Fruit fly (Drosophila melanogaster) whole organism, embryonic: Measurements from ENCODE around the gene Send1.

ENCODE experiments used
- Antp ChIP-seq: fragments of 200-800 bp; sonication (Bioruptor generic); optimal IDR thresholded peaks from 3 replicates; lab custom pipeline; 2016; ENCODE audit warnings: missing biosample characterization, missing genetic modification characterization
- Atf3 ChIP-seq: fragments of 200-800 bp; sonication (Bioruptor generic); optimal IDR thresholded peaks from 3 replicates; lab custom pipeline; 2016; ENCODE audit warnings: missing biosample characterization, missing genetic modification characterization
- C15 ChIP-seq: fragments of 200-800 bp; sonication (Bioruptor generic); IDR thresholded peaks from 3 replicates; pipeline ENCODE4 v1.3.6; 2022; ENCODE audit warnings: missing biosample characterization, missing genetic modification characterization
- CG10274 ChIP-seq: fragments of 200-800 bp; sonication (Bioruptor generic); optimal IDR thresholded peaks from 3 replicates; lab custom pipeline; 2017; ENCODE audit warnings: missing biosample characterization, mild to moderate bottlenecking, missing genetic modification characterization
- CG10959 ChIP-seq: fragments of 200-800 bp; sonication (Bioruptor generic); IDR thresholded peaks from 2 replicates; pipeline ENCODE4 v1.3.6; 2022; ENCODE audit warnings: missing biosample characterization, missing genetic modification characterization
- CG11247 ChIP-seq: fragments of 200-800 bp; sonication (Bioruptor generic); IDR thresholded peaks from 2 replicates; pipeline ENCODE4 v1.3.6; 2022; ENCODE audit warnings: missing biosample characterization, missing genetic modification characterization
- CG11696 ChIP-seq: fragments of 200-800 bp; sonication (Bioruptor generic); IDR thresholded peaks from 2 replicates; pipeline ENCODE4 v1.3.6; 2022; ENCODE audit warnings: missing biosample characterization, missing genetic modification characterization
- CG13287 ChIP-seq: fragments of 200-800 bp; sonication (Bioruptor generic); IDR thresholded peaks from 2 replicates; pipeline ENCODE4 v1.3.6; 2022; ENCODE audit warnings: missing biosample characterization, missing genetic modification characterization; ENCODE audit not compliant: partially characterized antibody
- CG17361 ChIP-seq: fragments of 200-800 bp; sonication (Bioruptor generic); IDR thresholded peaks from 3 replicates; pipeline ENCODE4 v1.3.6; 2022; ENCODE audit warnings: missing biosample characterization, missing genetic modification characterization
- CG2116 ChIP-seq: fragments of 200-800 bp; sonication (Bioruptor generic); optimal IDR thresholded peaks from 3 replicates; lab custom pipeline; 2018; ENCODE audit warnings: missing biosample characterization, mild to moderate bottlenecking, missing genetic modification characterization
- CG2875 ChIP-seq: fragments of 200-800 bp; sonication (Bioruptor generic); optimal IDR thresholded peaks from 2 replicates; lab custom pipeline; 2017; ENCODE audit warnings: missing biosample characterization, mild to moderate bottlenecking, missing genetic modification characterization, missing genetic modification reagents
- CG32767 ChIP-seq: fragments of 200-800 bp; sonication (Bioruptor generic); IDR thresholded peaks from 2 replicates; pipeline ENCODE4 v1.3.6; 2022; ENCODE audit warnings: missing biosample characterization, missing genetic modification characterization
- CG34422 ChIP-seq: fragments of 200-800 bp; sonication (Bioruptor generic); IDR thresholded peaks from 3 replicates; pipeline ENCODE4 v1.3.6; 2022; ENCODE audit warnings: missing biosample characterization, missing genetic modification characterization
- CG6765 ChIP-seq: fragments of 200-800 bp; sonication (Bioruptor generic); optimal IDR thresholded peaks from 3 replicates; lab custom pipeline; 2017; ENCODE audit warnings: missing biosample characterization, mild to moderate bottlenecking, missing genetic modification characterization
- CG8089 ChIP-seq: fragments of 200-800 bp; sonication (Bioruptor generic); optimal IDR thresholded peaks from 3 replicates; lab custom pipeline; 2016; ENCODE audit warnings: missing biosample characterization, missing genetic modification characterization
- Dad ChIP-seq: fragments of 200-800 bp; sonication (Bioruptor generic); optimal IDR thresholded peaks from 3 replicates; lab custom pipeline; 2016; ENCODE audit warnings: missing biosample characterization, missing genetic modification characterization
- Dip3 ChIP-seq: fragments of 200-800 bp; sonication (Bioruptor generic); optimal IDR thresholded peaks from 3 replicates; lab custom pipeline; 2016; ENCODE audit warnings: missing biosample characterization, missing genetic modification characterization
- H2.0 ChIP-seq: fragments of 200-800 bp; sonication (Bioruptor generic); IDR thresholded peaks from 2 replicates; pipeline ENCODE4 v1.3.6; 2022; ENCODE audit warnings: missing biosample characterization, missing genetic modification characterization
- HmgZ ChIP-seq: fragments of 200-800 bp; sonication (Bioruptor generic); optimal IDR thresholded peaks from 2 replicates; lab custom pipeline; 2018; ENCODE audit warnings: missing biosample characterization, mild to moderate bottlenecking, missing genetic modification characterization
- Hmx ChIP-seq: fragments of 200-800 bp; sonication (Bioruptor generic); optimal IDR thresholded peaks from 2 replicates; lab custom pipeline; 2016; ENCODE audit warnings: missing biosample characterization, missing genetic modification characterization
- Lim3 ChIP-seq: fragments of 200-800 bp; sonication (Bioruptor generic); IDR thresholded peaks from 2 replicates; pipeline ENCODE4 v1.3.6; 2022; ENCODE audit warnings: missing biosample characterization, missing genetic modification characterization
- Lpt ChIP-seq: fragments of >200 bp; optimal IDR thresholded peaks from 2 replicates; lab custom pipeline; 2018; ENCODE audit warnings: missing biosample characterization, missing genetic modification characterization
- NC2β ChIP-seq: fragments of 200-800 bp; sonication (Bioruptor generic); optimal IDR thresholded peaks from 2 replicates; lab custom pipeline; 2016; ENCODE audit warnings: missing biosample characterization, missing genetic modification characterization
- NfI ChIP-seq: fragments of 200-800 bp; sonication (Bioruptor generic); optimal IDR thresholded peaks from 3 replicates; lab custom pipeline; 2018; ENCODE audit warnings: missing biosample characterization, mild to moderate bottlenecking, missing genetic modification characterization, moderate library complexity
- Oli ChIP-seq: fragments of 200-800 bp; sonication (Bioruptor generic); optimal IDR thresholded peaks from 2 replicates; lab custom pipeline; 2018; ENCODE audit warnings: missing biosample characterization, mild to moderate bottlenecking, missing genetic modification characterization, moderate library complexity
- Sox100B ChIP-seq: fragments of 200-800 bp; sonication (Bioruptor generic); optimal IDR thresholded peaks from 3 replicates; lab custom pipeline; 2018; ENCODE audit warnings: missing biosample characterization, mild to moderate bottlenecking, missing genetic modification characterization
- al ChIP-seq: fragments of 200-800 bp; sonication (Bioruptor generic); IDR thresholded peaks from 2 replicates; pipeline ENCODE4 v1.3.6; 2022; ENCODE audit warnings: missing biosample characterization, missing genetic modification characterization
- ara ChIP-seq: fragments of 200-800 bp; sonication (Bioruptor generic); IDR thresholded peaks from 2 replicates; pipeline ENCODE4 v1.3.6; 2022; ENCODE audit warnings: missing biosample characterization, missing genetic modification characterization
- bowl ChIP-seq: fragments of 200-800 bp; sonication (Bioruptor generic); IDR thresholded peaks from 2 replicates; pipeline ENCODE4 v1.3.6; 2022; ENCODE audit warnings: missing biosample characterization, missing genetic modification characterization
- caup ChIP-seq: fragments of 200-800 bp; sonication (Bioruptor generic); optimal IDR thresholded peaks from 3 replicates; lab custom pipeline; 2017; ENCODE audit warnings: missing biosample characterization, mild to moderate bottlenecking, missing genetic modification characterization, moderate library complexity; ENCODE audit not compliant: severe bottlenecking
- cwo ChIP-seq: fragments of 200-800 bp; sonication (Bioruptor generic); optimal IDR thresholded peaks from 3 replicates; lab custom pipeline; 2017; ENCODE audit warnings: missing biosample characterization, missing genetic modification characterization, mild to moderate bottlenecking, moderate library complexity, missing genetic modification reagents
- dpn ChIP-seq, 2 experiments: fragments of 200-800 bp; sonication (Bioruptor generic); optimal IDR thresholded peaks; 3 replicates each; lab custom pipeline; 2016; ENCODE audit warnings: missing biosample characterization in 2 of 2, missing genetic modification characterization in 2 of 2
- fru ChIP-seq: fragments of >200 bp; optimal IDR thresholded peaks from 2 replicates; lab custom pipeline; 2017
- gcm ChIP-seq: fragments of 200-800 bp; sonication (Bioruptor generic); optimal IDR thresholded peaks from 2 replicates; lab custom pipeline; 2019; ENCODE audit warnings: missing biosample characterization, mild to moderate bottlenecking, missing genetic modification characterization, moderate library complexity
- hkb ChIP-seq, 2 experiments: fragments of 200-800 bp in 1 of 2; fragments of >200 bp in 1 of 2; sonication (Bioruptor generic) in 1 of 2; IDR thresholded peaks in 1 of 2; optimal IDR thresholded peaks in 1 of 2; 2 replicates each; pipeline versions ENCODE4 v1.3.6 to Lab custom; 2017 to 2022; ENCODE audit warnings: missing biosample characterization in 1 of 2, missing genetic modification characterization in 1 of 2
- kni ChIP-seq: fragments of 200-800 bp; sonication (Bioruptor generic); optimal IDR thresholded peaks from 3 replicates; lab custom pipeline; 2017; ENCODE audit warnings: mild to moderate bottlenecking, missing biosample characterization, missing genetic modification reagents, missing genetic modification characterization
- lbe ChIP-seq: fragments of 200-800 bp; sonication (Bioruptor generic); optimal IDR thresholded peaks from 2 replicates; lab custom pipeline; 2016; ENCODE audit warnings: missing biosample characterization, mild to moderate bottlenecking, missing genetic modification characterization
- lmd ChIP-seq: fragments of 200-800 bp; sonication (Bioruptor generic); IDR thresholded peaks from 2 replicates; pipeline ENCODE4 v1.3.6; 2022; ENCODE audit warnings: missing biosample characterization, missing genetic modification characterization
- odd ChIP-seq: fragments of 200-800 bp; sonication (Bioruptor generic); optimal IDR thresholded peaks from 2 replicates; lab custom pipeline; 2017; ENCODE audit warnings: missing biosample characterization, mild to moderate bottlenecking, missing genetic modification characterization
- pnt ChIP-seq: fragments of 200-800 bp; sonication (Bioruptor generic); optimal IDR thresholded peaks from 3 replicates; lab custom pipeline; 2016; ENCODE audit warnings: missing biosample characterization, missing genetic modification characterization
- ranshi ChIP-seq: fragments of 200-800 bp; sonication (Bioruptor generic); IDR thresholded peaks from 2 replicates; pipeline ENCODE4 v1.3.6; 2022; ENCODE audit warnings: missing biosample characterization, missing genetic modification characterization
- ro ChIP-seq: fragments of 200-800 bp; sonication (Bioruptor generic); IDR thresholded peaks from 2 replicates; pipeline ENCODE4 v1.3.6; 2022; ENCODE audit warnings: missing biosample characterization, missing genetic modification characterization
- salm ChIP-seq: fragments of 200-800 bp; sonication (Bioruptor generic); optimal IDR thresholded peaks from 2 replicates; lab custom pipeline; 2018; ENCODE audit warnings: missing biosample characterization, mild to moderate bottlenecking, missing genetic modification characterization
- sc ChIP-seq, 3 experiments: fragments of >200 bp in 2 of 3; fragments of 200-800 bp in 1 of 3; sonication (Bioruptor generic) in 1 of 3; optimal IDR thresholded peaks; 2 replicates in 2 of 3; 3 replicates in 1 of 3; lab custom pipeline; 2017; ENCODE audit warnings: mild to moderate bottlenecking in 1 of 3, missing biosample characterization in 1 of 3, missing genetic modification characterization in 1 of 3, missing genetic modification reagents in 1 of 3
- schlank ChIP-seq: fragments of 200-800 bp; sonication (Bioruptor generic); optimal IDR thresholded peaks from 2 replicates; lab custom pipeline; 2018; ENCODE audit warnings: missing biosample characterization, mild to moderate bottlenecking, missing genetic modification characterization
- tin ChIP-seq: fragments of 200-800 bp; sonication (Bioruptor generic); optimal IDR thresholded peaks from 3 replicates; lab custom pipeline; 2016; ENCODE audit warnings: missing biosample characterization, missing genetic modification characterization
- tio ChIP-seq: fragments of 200-800 bp; sonication (Bioruptor generic); optimal IDR thresholded peaks from 2 replicates; lab custom pipeline; 2017; ENCODE audit warnings: missing biosample characterization, missing genetic modification characterization, inconsistent platforms
- unc-4 ChIP-seq: fragments of 200-800 bp; sonication (Bioruptor generic); IDR thresholded peaks from 2 replicates; pipeline ENCODE4 v1.3.6; 2022; ENCODE audit warnings: missing biosample characterization, missing genetic modification characterization; ENCODE audit not compliant: partially characterized antibody

Gene Send1

DNA sequence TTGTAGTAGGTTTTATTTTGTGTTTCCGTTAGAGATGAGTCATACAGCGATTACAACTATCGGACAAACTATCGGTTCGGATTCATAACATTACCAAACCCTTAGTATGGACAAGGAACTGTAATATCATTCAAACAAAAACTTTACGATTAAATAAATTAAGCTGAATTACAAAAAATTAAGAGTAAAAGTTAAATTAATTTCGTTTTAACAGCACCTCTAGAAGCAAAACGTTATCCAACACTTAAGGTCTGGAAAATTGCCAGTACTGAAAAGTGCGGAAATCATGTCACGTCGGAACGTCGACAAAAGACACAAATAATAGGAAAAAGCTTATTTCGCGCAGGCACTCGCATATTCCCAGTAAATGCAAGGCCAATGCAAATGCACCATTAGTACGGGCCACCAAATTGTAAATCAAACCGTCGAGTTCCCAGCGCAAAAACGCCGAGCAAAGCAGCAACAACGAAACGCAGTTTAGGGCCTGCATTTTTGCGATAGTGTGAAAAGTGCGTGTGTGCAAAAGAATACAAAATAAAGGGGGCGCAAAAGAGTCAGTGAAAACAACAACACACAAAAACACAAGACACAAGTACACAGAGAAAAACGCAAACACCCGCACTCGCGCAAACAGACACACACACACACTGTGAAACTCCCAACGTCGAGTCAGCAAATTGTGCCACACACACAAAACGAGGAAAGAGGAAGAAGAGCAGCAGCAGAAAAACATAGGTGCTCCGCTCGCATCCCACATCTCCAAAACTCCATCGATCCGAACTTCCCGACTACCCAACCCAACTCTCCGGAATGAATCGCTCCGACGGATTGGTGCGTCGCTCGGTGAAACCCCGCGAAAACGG, 28.4 kb downstream of the Send1 start, which contains the start of the genes CG15387 and sau (continued):
- TF ChIP-seq fru (lab: Kevin White, UChicago) (no peak), Antp (peak; percentile 90), CG32767 (GFP tag; lab: Robert Waterston, UW) (peak; percentile 85), C15 (GFP tag; lab: Robert Waterston, UW) (peak; percentile 72; the same call in 1 of the 3 replicates), Lpt (GFP tag; lab: Kevin White, UChicago) (no peak), ara (GFP tag; lab: Robert Waterston, UW) (peak; percentile 82), odd (GFP tag; lab: Kevin White, UChicago) (peak; percentile 71), Lim3 (no peak), cwo (GFP tag; lab: Kevin White, UChicago) (peak; percentile 65), pnt (GFP tag; lab: Kevin White, UChicago) (peak; percentile 79), bowl (GFP tag; lab: Robert Waterston, UW) (no peak), gcm (GFP tag; lab: Kevin White, UChicago) (peak; percentile 68), dpn (GFP tag; optimal IDR thresholded peaks at IDR 0.05; lab: Kevin White, UChicago) (peak; percentile 87 to 95), H2.0 (peak; percentile 85), kni (GFP tag; lab: Kevin White, UChicago) (peak; percentile 61), tio (GFP tag; lab: Kevin White, UChicago) (peak; percentile 81), CG10274 (GFP tag; lab: Kevin White, UChicago) (peak; percentile 60), NfI (peak; percentile 90), Dip3 (GFP tag; lab: Kevin White, UChicago) (peak; percentile 90), tin (GFP tag; lab: Kevin White, UChicago) (peak; percentile 90), Sox100B (GFP tag; lab: Kevin White, UChicago) (peak; percentile 88), Oli (tag; lab: Kevin White, UChicago) (peak; percentile 78), CG17361 (GFP tag; lab: Robert Waterston, UW) (peak; percentile 89), CG10959 (GFP tag; lab: Robert Waterston, UW) (peak; percentile 65), hkb (optimal IDR thresholded peaks at IDR 0.05; lab: Kevin White, UChicago) (no peak), hkb (GFP tag; IDR thresholded peaks at IDR 0.05; lab: Robert Waterston, UW) (peak; percentile 86), Atf3 (GFP tag; lab: Kevin White, UChicago) (peak; percentile 86), caup (GFP tag; lab: Kevin White, UChicago) (peak; percentile 88), CG6765 (GFP tag; lab: Kevin White, UChicago) (peak; percentile 80), unc-4 (peak; percentile 94), CG2875 (peak; percentile 58), lbe (peak; percentile 90), ranshi (GFP tag; lab: Robert Waterston, UW) (peak; percentile 82), CG34422 (GFP tag; lab: Robert Waterston, UW) (peak; percentile 83), CG11247 (GFP tag; lab: Robert Waterston, UW) (peak; percentile 78), schlank (tag; lab: Kevin White, UChicago) (peak; percentile 72), Dad (peak; percentile 83), Hmx (peak; percentile 77), CG11696 (GFP tag; lab: Robert Waterston, UW) (no peak), CG8089 (peak; percentile 83), ro (GFP tag; lab: Robert Waterston, UW) (peak; percentile 47; the same call in 1 of the 2 replicates), salm (tag; lab: Kevin White, UChicago) (peak; percentile 58), sc (optimal IDR thresholded peaks at IDR 0.05; lab: Kevin White, UChicago) (no peak), sc (GFP tag; optimal IDR thresholded peaks at IDR 0.05; lab: Kevin White, UChicago) (peak; percentile 64), CG13287 (peak; percentile 95), CG2116 (GFP tag; lab: Kevin White, UChicago) (peak; percentile 90), NC2β (GFP tag; lab: Kevin White, UChicago) (peak; percentile 90), HmgZ (tag; lab: Kevin White, UChicago) (peak; percentile 93), lmd (GFP tag; lab: Robert Waterston, UW) (peak; percentile 82), al (GFP tag; lab: Robert Waterston, UW) (peak; percentile 79)
